Worm (Caenorhabditis elegans): ENCODE data around the gene sop-2.
A peak's percentile ranks its signal among the peaks of the same experiment; 100 is the strongest.

sop-2 gene

ce11 chrII:12341566-12342223, 2.0 kb downstream of the sop-2 start:
- no peak for TF ChIP-seq W03F9.2 (tag; optimal IDR thresholded peaks at IDR 0.05)
- no peak for TF ChIP-seq dao-5 (tag; optimal IDR thresholded peaks at IDR 0.05)
- no peak for TF ChIP-seq him-1 (tag; optimal IDR thresholded peaks at IDR 0.05)

ce11 chrII:12342928-12343327, 3.2 kb downstream of the sop-2 start:
- no peak for TF ChIP-seq dao-5 (tag; optimal IDR thresholded peaks at IDR 0.05)

ce11 chrII:12343710-12344109, 4.0 kb downstream of the sop-2 start:
- TF ChIP-seq dao-5 (tag; optimal IDR thresholded peaks at IDR 0.05) (no peak), him-1 (tag; optimal IDR thresholded peaks at IDR 0.05) (no peak), W03F9.2 (tag; optimal IDR thresholded peaks at IDR 0.05) (no peak)

ce11 chrII:12344787-12345186, 5.0 kb downstream of the sop-2 start, which contains the start of gene C44C11.6:
Gene C44C11.6, plus strand, starts transcription at chrII:12344809.
- TF ChIP-seq dao-5 (tag; optimal IDR thresholded peaks at IDR 0.05) (no peak), W03F9.2 (tag; optimal IDR thresholded peaks at IDR 0.05) (no peak), him-1 (tag; optimal IDR thresholded peaks at IDR 0.05) (no peak)

ce11 chrII:12346289-12346989, 6.7 kb downstream of the sop-2 start:
- no peak for TF ChIP-seq dao-5 (tag; optimal IDR thresholded peaks at IDR 0.05)
- TF ChIP-seq him-1 (tag; optimal IDR thresholded peaks at IDR 0.05): no peak
- TF ChIP-seq W03F9.2 (tag; optimal IDR thresholded peaks at IDR 0.05): no peak

DNA sequence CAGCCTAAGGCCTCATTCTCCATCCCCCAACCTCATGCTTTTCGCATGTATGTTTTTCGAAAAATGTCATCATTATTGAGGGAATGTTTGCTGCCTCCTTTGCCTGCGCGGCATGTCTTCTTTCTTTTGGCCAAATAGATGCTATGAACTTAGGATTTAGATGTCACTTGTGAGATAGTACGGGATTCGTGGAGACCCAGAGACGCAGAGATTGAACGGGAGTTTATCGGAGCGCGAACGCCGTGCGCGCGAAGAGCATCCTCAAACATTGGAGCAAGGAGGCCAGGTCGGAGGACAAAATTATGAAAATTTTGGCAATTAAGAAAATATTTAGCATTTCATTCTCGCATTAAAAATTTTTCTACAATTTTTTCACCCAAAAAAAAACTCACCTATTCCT, 9.2 kb downstream of the sop-2 start:
- no peak for TF ChIP-seq him-1 (tag; optimal IDR thresholded peaks at IDR 0.05)
- TF ChIP-seq dao-5 (tag; optimal IDR thresholded peaks at IDR 0.05): no peak

DNA sequence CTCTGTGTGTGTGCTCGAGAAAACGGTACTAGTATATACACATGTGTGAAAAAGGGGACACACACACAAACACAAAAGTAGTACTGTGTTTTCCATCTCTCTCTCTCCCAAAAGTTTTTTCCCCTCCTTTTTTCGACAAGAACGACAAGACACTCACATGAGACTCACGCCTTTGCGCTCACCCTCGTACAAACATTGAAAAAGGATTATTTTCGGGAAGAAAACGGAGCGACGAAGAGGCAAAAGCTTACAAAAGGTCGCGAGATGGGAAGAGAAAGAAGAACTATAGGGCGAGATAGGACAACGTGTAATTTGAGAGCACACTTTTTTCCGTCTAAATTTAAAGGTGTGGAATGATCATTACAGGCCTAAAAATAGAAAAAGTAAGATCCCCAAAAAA, 10.1 kb downstream of the sop-2 start:
- no peak for TF ChIP-seq dao-5 (tag; optimal IDR thresholded peaks at IDR 0.05)
- no peak for TF ChIP-seq him-1 (tag; optimal IDR thresholded peaks at IDR 0.05)
- TF ChIP-seq W03F9.2 (tag; optimal IDR thresholded peaks at IDR 0.05): no peak

- TF ChIP-seq dao-5 (tag; optimal IDR thresholded peaks at IDR 0.05) (no peak), W03F9.2 (tag; optimal IDR thresholded peaks at IDR 0.05) (no peak), him-1 (tag; optimal IDR thresholded peaks at IDR 0.05) (no peak)
Measured at ce11 chrII:12350737-12351275, 11.1 kb downstream of the sop-2 start.

DNA sequence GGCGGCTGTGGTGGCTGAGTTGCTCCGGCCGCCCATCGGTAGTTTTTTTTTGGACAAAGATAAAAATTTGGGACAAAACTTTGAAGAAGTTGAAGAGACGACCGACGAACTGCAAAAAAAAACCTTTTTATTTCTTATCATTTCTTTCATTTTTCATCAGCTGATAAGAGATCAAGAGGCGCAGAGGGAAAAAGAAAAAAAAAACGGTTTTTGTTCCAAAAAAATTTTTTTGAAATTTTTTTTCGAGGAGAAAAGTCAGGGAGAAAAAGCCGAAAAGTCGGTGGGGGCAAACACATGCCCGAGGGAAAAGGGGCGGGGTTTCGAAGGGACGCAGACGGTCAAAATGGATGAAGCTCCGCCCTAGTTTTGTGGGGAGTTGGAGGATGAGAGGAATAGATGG, 12.4 kb downstream of the sop-2 start, which contains the start of gene ras-1:
TSS of gene ras-1 (minus strand) at position 129 of the 400 bp plus-strand sequence.
- no peak for TF ChIP-seq dao-5 (tag; optimal IDR thresholded peaks at IDR 0.05)
- TF ChIP-seq him-1 (tag; optimal IDR thresholded peaks at IDR 0.05): no peak
- TF ChIP-seq W03F9.2 (tag; optimal IDR thresholded peaks at IDR 0.05): no peak

DNA sequence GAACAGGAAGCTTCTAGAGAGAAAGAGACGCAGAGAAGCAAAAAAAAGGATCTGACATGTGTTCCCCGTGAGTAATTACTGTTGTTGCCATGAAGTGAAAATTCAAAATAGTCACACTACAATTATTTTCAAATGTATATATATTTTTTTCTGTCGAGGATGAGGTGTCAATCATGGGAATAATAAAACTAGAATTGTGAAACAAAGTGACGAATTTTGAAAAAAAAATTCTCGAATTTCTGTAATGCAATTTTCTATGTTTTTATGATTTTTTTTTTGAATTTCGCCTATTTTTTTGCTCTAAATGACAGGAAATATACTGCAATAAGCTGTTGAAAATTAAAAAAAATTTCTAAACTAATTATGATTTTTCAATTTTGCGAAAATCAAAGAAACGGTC, 13.4 kb downstream of the sop-2 start:
- TF ChIP-seq dao-5 (tag; optimal IDR thresholded peaks at IDR 0.05): no peak
- TF ChIP-seq W03F9.2 (tag; optimal IDR thresholded peaks at IDR 0.05): no peak
- TF ChIP-seq him-1 (tag; optimal IDR thresholded peaks at IDR 0.05): no peak

ce11 chrII:12353816-12354215, 14.1 kb downstream of the sop-2 start:
- TF ChIP-seq him-1 (tag; optimal IDR thresholded peaks at IDR 0.05): no peak
- no peak for TF ChIP-seq W03F9.2 (tag; optimal IDR thresholded peaks at IDR 0.05)
- TF ChIP-seq dao-5 (tag; optimal IDR thresholded peaks at IDR 0.05): no peak

DNA sequence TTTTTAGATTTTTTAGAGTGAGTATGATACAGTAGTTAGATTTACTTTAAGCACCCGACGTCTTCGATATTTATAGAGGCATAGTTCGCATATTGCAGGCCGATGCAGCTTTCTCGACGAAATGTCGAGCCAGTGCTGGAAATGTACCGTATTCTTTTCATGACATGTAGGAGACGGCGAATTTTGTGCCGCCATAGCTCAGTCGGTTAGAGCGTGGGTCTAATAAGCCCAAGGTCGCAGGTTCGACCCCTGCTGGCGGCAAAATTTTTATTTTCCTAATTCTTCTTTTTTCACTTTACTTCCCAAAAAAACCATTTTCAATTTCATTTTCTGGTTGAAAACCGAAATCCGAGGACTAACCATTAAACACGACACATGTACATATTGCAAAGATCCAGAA, 22.5 kb downstream of the sop-2 start:
- TF ChIP-seq dao-5 (tag; optimal IDR thresholded peaks at IDR 0.05): no peak
- TF ChIP-seq W03F9.2 (tag; optimal IDR thresholded peaks at IDR 0.05): no peak

DNA sequence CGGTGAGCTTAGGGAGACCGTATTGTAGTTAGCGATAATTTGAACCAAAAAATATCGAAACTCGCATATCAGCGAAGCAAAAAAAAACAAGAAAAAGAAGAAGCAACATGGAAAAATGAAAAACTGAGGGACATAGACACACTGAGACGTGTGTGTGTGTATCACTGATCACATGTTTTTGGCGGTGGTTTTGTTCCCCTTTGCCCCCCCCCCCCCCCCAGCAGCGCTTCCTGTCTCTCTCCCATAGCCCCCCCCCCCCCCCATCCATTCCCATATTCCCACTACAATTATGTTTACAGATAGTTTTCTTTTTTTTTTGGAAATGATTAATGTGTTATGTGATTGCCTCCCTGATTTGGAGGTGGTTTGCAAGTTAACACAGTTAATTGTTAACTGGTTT, 29.5 kb downstream of the sop-2 start:
- TF ChIP-seq dao-5 (tag; optimal IDR thresholded peaks at IDR 0.05) (no peak), W03F9.2 (tag; optimal IDR thresholded peaks at IDR 0.05) (no peak), him-1 (tag; optimal IDR thresholded peaks at IDR 0.05) (no peak)

DNA sequence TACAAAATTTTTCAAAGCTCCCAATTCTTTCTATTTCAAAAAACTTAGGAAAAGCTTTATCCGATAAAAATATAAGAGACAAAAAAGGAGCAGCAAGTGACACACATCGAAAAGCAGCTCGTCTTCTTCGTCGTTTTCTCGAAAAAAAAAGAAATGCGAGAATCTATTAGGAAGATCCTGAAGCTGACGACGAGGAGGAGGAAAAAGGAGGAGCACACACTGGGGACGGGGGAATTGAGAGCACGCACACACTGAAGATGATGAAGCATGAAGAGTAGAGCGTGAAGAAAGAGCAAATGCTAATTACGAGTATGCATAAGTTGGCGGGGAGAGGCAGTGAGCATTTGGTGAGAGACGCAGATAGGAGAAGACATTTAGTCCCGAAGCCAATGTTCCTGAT, 34.2 kb downstream of the sop-2 start:
- TF ChIP-seq W03F9.2 (tag; optimal IDR thresholded peaks at IDR 0.05) (no peak), him-1 (tag; optimal IDR thresholded peaks at IDR 0.05) (no peak), dao-5 (tag; optimal IDR thresholded peaks at IDR 0.05) (no peak)

DNA sequence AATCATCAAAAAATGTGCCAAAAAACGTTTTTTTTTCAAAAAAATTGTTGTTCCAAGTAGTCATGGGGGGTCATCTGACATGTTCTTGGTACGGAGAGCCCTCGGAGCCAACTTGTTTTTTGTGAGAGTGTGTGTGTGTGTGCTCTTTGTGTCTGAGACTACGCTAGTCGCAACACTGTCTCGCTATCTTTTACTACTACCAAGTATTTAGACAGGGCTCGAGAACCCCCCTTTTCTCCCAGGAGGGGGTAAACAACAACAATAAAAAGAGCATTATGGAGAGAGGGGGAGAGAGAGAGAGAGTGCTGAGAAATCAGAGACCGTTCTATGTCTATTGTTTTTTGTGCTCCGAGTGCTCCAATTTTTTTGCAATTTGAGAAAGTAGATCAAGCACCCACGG, 39.0 kb downstream of the sop-2 start:
- TF ChIP-seq him-1 (tag; optimal IDR thresholded peaks at IDR 0.05): peak; percentile 12
- no peak for TF ChIP-seq dao-5 (tag; optimal IDR thresholded peaks at IDR 0.05)
